Worm (Caenorhabditis elegans): Measurements from ENCODE around the gene npr-15.

ce11 chrIII:3704967-3705366 is 10.5 kb upstream of the npr-15 start, which contains the start of gene wdr-5.1:
- TF ChIP-seq ztf-29 (GFP tag; IDR thresholded peaks at IDR 0.05) (no peak), med-1 (GFP tag; optimal IDR thresholded peaks at IDR 0.05; ENCODE audit: insufficient read depth) (no peak), cog-1 (tag; optimal IDR thresholded peaks at IDR 0.05) (no peak), tab-1 (GFP tag; IDR thresholded peaks at IDR 0.05) (no peak), ref-1 (GFP tag; conservative IDR thresholded peaks at IDR 0.05) (no peak), flt-1 (GFP tag; IDR thresholded peaks at IDR 0.05) (no peak), ztf-23 (GFP tag; IDR thresholded peaks at IDR 0.05) (no peak), T22C8.4 (GFP tag; IDR thresholded peaks at IDR 0.05) (no peak), klf-2 (GFP tag; conservative IDR thresholded peaks at IDR 0.05) (no peak)

Measured in whole organism, midembryonic.